Worm (Caenorhabditis elegans): ENCODE results near the gene F14H12.2.

ce11 chrX:4377689-4378088, 27.4 kb downstream of the F14H12.2 start, which contains the start of gene R160.12:
- TF ChIP-seq hlh-4 (tag; optimal IDR thresholded peaks at IDR 0.05) (no peak), fkh-10 (GFP tag; optimal IDR thresholded peaks at IDR 0.05) (no peak), lin-15B (tag; optimal IDR thresholded peaks at IDR 0.05) (no peak), nhr-28 (tag; optimal IDR thresholded peaks at IDR 0.05) (no peak), nhr-11 (tag; optimal IDR thresholded peaks at IDR 0.05) (no peak), lin-35 (GFP tag; optimal IDR thresholded peaks at IDR 0.05) (no peak), ama-1 (optimal IDR thresholded peaks at IDR 0.05) (no peak)

Measured in whole organism, L1 larva.